Fruit fly (Drosophila melanogaster) whole organism, embryonic: ENCODE measurements around the gene CG1575.
A peak's percentile ranks its signal among the peaks of the same experiment; 100 is the strongest.

Experiments used
- Aef1 ChIP-seq: fragments of 200-800 bp; sonication (Bioruptor generic); IDR thresholded peaks from 3 replicates; pipeline ENCODE4 v1.3.6; 2022; ENCODE audit warnings: missing biosample characterization, missing genetic modification characterization
- Bdp1 ChIP-seq: fragments of 200-800 bp; sonication (Bioruptor generic); optimal IDR thresholded peaks from 3 replicates; lab custom pipeline; 2016; ENCODE audit warnings: missing biosample characterization, missing genetic modification characterization
- C15 ChIP-seq: fragments of 200-800 bp; sonication (Bioruptor generic); IDR thresholded peaks from 3 replicates; pipeline ENCODE4 v1.3.6; 2022; ENCODE audit warnings: missing biosample characterization, missing genetic modification characterization
- CG10147 ChIP-seq: fragments of 200-800 bp; sonication (Bioruptor generic); optimal IDR thresholded peaks from 2 replicates; lab custom pipeline; 2019; ENCODE audit warnings: missing biosample characterization, mild to moderate bottlenecking, missing genetic modification characterization, moderate library complexity
- CG10654 ChIP-seq: fragments of 200-800 bp; sonication (Bioruptor generic); optimal IDR thresholded peaks from 2 replicates; lab custom pipeline; 2016; ENCODE audit warnings: missing biosample characterization, missing genetic modification characterization
- CG11695 ChIP-seq: fragments of 200-800 bp; sonication (Bioruptor generic); IDR thresholded peaks from 3 replicates; pipeline ENCODE4 v1.3.6; 2022; ENCODE audit warnings: missing biosample characterization, missing genetic modification characterization
- CG11696 ChIP-seq: fragments of 200-800 bp; sonication (Bioruptor generic); IDR thresholded peaks from 2 replicates; pipeline ENCODE4 v1.3.6; 2022; ENCODE audit warnings: missing biosample characterization, missing genetic modification characterization
- CG13624 ChIP-seq: fragments of 200-800 bp; sonication (Bioruptor generic); optimal IDR thresholded peaks from 2 replicates; lab custom pipeline; 2016; ENCODE audit warnings: missing biosample characterization, missing genetic modification characterization
- CG16815 ChIP-seq: fragments of 200-800 bp; sonication (Bioruptor generic); optimal IDR thresholded peaks from 3 replicates; lab custom pipeline; 2017; ENCODE audit warnings: missing biosample characterization, mild to moderate bottlenecking, missing genetic modification characterization
- CG3065 ChIP-seq: fragments of 200-800 bp; sonication (Bioruptor generic); optimal IDR thresholded peaks from 2 replicates; lab custom pipeline; 2016; ENCODE audit warnings: missing biosample characterization, missing genetic modification characterization
- CG31388 ChIP-seq: fragments of 200-800 bp; sonication (Bioruptor generic); optimal IDR thresholded peaks from 2 replicates; lab custom pipeline; 2016; ENCODE audit warnings: missing biosample characterization, missing genetic modification characterization
- CG31441 ChIP-seq: fragments of 200-800 bp; sonication (Bioruptor generic); IDR thresholded peaks from 2 replicates; pipeline ENCODE4 v1.3.6; 2022; ENCODE audit warnings: missing biosample characterization, missing genetic modification characterization
- CG42726 ChIP-seq: fragments of 200-800 bp; sonication (Bioruptor generic); IDR thresholded peaks from 2 replicates; pipeline ENCODE4 v1.3.6; 2022; ENCODE audit warnings: missing biosample characterization, missing genetic modification characterization; ENCODE audit not compliant: partially characterized antibody
- CG6175 ChIP-seq: fragments of 200-800 bp; sonication (Bioruptor generic); IDR thresholded peaks from 3 replicates; pipeline ENCODE4 v1.3.6; 2022; ENCODE audit warnings: missing biosample characterization, missing genetic modification characterization
- CG6791 ChIP-seq: fragments of 200-800 bp; sonication (Bioruptor generic); IDR thresholded peaks from 3 replicates; pipeline ENCODE4 v1.3.6; 2022; ENCODE audit warnings: missing biosample characterization, missing genetic modification characterization; ENCODE audit not compliant: partially characterized antibody
- CG7357 ChIP-seq: fragments of 200-800 bp; sonication (Bioruptor generic); IDR thresholded peaks from 3 replicates; pipeline ENCODE4 v1.3.6; 2022; ENCODE audit warnings: missing biosample characterization, missing genetic modification characterization
- CG7987 ChIP-seq: fragments of 200-800 bp; sonication (Bioruptor generic); optimal IDR thresholded peaks from 2 replicates; lab custom pipeline; 2018; ENCODE audit warnings: missing biosample characterization, mild to moderate bottlenecking, missing genetic modification characterization, moderate library complexity
- Camta ChIP-seq: fragments of 200-800 bp; sonication (Bioruptor generic); optimal IDR thresholded peaks from 2 replicates; lab custom pipeline; 2016; ENCODE audit warnings: missing biosample characterization, missing genetic modification characterization
- Dip3 ChIP-seq: fragments of 200-800 bp; sonication (Bioruptor generic); optimal IDR thresholded peaks from 3 replicates; lab custom pipeline; 2016; ENCODE audit warnings: missing biosample characterization, missing genetic modification characterization
- Drgx ChIP-seq: fragments of 200-800 bp; sonication (Bioruptor generic); IDR thresholded peaks from 2 replicates; pipeline ENCODE4 v1.3.6; 2022; ENCODE audit warnings: missing biosample characterization, missing genetic modification characterization
- HHEX ChIP-seq: fragments of 200-800 bp; sonication (Bioruptor generic); optimal IDR thresholded peaks from 3 replicates; lab custom pipeline; 2017; ENCODE audit warnings: missing biosample characterization, mild to moderate bottlenecking, missing genetic modification characterization, missing genetic modification reagents
- Hey ChIP-seq: fragments of 200-800 bp; sonication (Bioruptor generic); optimal IDR thresholded peaks from 3 replicates; lab custom pipeline; 2018; ENCODE audit warnings: missing biosample characterization, mild to moderate bottlenecking, missing genetic modification characterization
- Hr51 ChIP-seq, 2 experiments: fragments of 200-800 bp; sonication (Bioruptor generic); optimal IDR thresholded peaks; 2 replicates in 1 of 2; 3 replicates in 1 of 2; lab custom pipeline; 2016 to 2018; ENCODE audit warnings: missing biosample characterization in 2 of 2, missing genetic modification characterization in 2 of 2, mild to moderate bottlenecking in 1 of 2, moderate library complexity in 1 of 2
- Hr78 ChIP-seq, 2 experiments: fragments of 200-800 bp in 1 of 2; fragments of >200 bp in 1 of 2; sonication (Bioruptor generic) in 1 of 2; optimal IDR thresholded peaks; 2 replicates each; lab custom pipeline; 2017 to 2019; ENCODE audit warnings: missing biosample characterization in 2 of 2, missing genetic modification characterization in 2 of 2, mild to moderate bottlenecking in 1 of 2, moderate library complexity in 1 of 2
- MBD-R2 ChIP-seq: fragments of 200-800 bp; sonication (Bioruptor generic); IDR thresholded peaks from 2 replicates; pipeline ENCODE4 v1.3.6; 2022; ENCODE audit warnings: missing biosample characterization, missing genetic modification characterization
- Nf-YA ChIP-seq: fragments of 200-800 bp; sonication (Bioruptor generic); IDR thresholded peaks from 2 replicates; pipeline ENCODE4 v1.3.6; 2022; ENCODE audit warnings: missing biosample characterization, missing genetic modification characterization
- Opbp ChIP-seq: fragments of 200-800 bp; sonication (Bioruptor generic); IDR thresholded peaks from 3 replicates; pipeline ENCODE4 v1.3.6; 2022; ENCODE audit warnings: missing biosample characterization, missing genetic modification characterization; ENCODE audit not compliant: partially characterized antibody
- Poxn ChIP-seq: fragments of 200-800 bp; sonication (Bioruptor generic); IDR thresholded peaks from 2 replicates; pipeline ENCODE4 v1.3.6; 2022; ENCODE audit warnings: missing biosample characterization, missing genetic modification characterization
- Side ChIP-seq: fragments of 200-800 bp; sonication (Bioruptor generic); optimal IDR thresholded peaks from 2 replicates; lab custom pipeline; 2016; ENCODE audit warnings: missing biosample characterization, missing genetic modification characterization
- Sry-β ChIP-seq: fragments of 200-800 bp; sonication (Bioruptor generic); optimal IDR thresholded peaks from 2 replicates; lab custom pipeline; 2018; ENCODE audit warnings: missing biosample characterization, mild to moderate bottlenecking, missing genetic modification characterization, moderate library complexity
- TFAM ChIP-seq: fragments of 200-800 bp; sonication (Bioruptor generic); optimal IDR thresholded peaks from 2 replicates; lab custom pipeline; 2017; ENCODE audit warnings: missing biosample characterization, missing genetic modification characterization, inconsistent platforms
- bcd ChIP-seq: fragments of 200-800 bp; sonication (Bioruptor generic); optimal IDR thresholded peaks from 2 replicates; lab custom pipeline; 2017; ENCODE audit warnings: missing biosample characterization, mild to moderate bottlenecking, missing genetic modification characterization
- btn ChIP-seq: fragments of 200-800 bp; sonication (Bioruptor generic); optimal IDR thresholded peaks from 2 replicates; lab custom pipeline; 2016; ENCODE audit warnings: missing biosample characterization, missing genetic modification characterization
- cg ChIP-seq: fragments of 200-800 bp; sonication (Bioruptor generic); optimal IDR thresholded peaks from 3 replicates; lab custom pipeline; 2019; ENCODE audit warnings: missing biosample characterization, mild to moderate bottlenecking, missing genetic modification characterization, moderate library complexity
- ems ChIP-seq: fragments of 200-800 bp; sonication (Bioruptor generic); optimal IDR thresholded peaks from 3 replicates; lab custom pipeline; 2016; ENCODE audit warnings: missing biosample characterization, missing genetic modification characterization
- hkb ChIP-seq, 2 experiments: fragments of 200-800 bp in 1 of 2; fragments of >200 bp in 1 of 2; sonication (Bioruptor generic) in 1 of 2; IDR thresholded peaks in 1 of 2; optimal IDR thresholded peaks in 1 of 2; 2 replicates each; pipeline versions ENCODE4 v1.3.6 to Lab custom; 2017 to 2022; ENCODE audit warnings: missing biosample characterization in 1 of 2, missing genetic modification characterization in 1 of 2
- lmd ChIP-seq: fragments of 200-800 bp; sonication (Bioruptor generic); IDR thresholded peaks from 2 replicates; pipeline ENCODE4 v1.3.6; 2022; ENCODE audit warnings: missing biosample characterization, missing genetic modification characterization
- luna ChIP-seq: fragments of 200-800 bp; sonication (Bioruptor generic); optimal IDR thresholded peaks from 2 replicates; lab custom pipeline; 2016; ENCODE audit warnings: missing biosample characterization, missing genetic modification characterization
- nmo ChIP-seq: fragments of 200-800 bp; sonication (Bioruptor generic); optimal IDR thresholded peaks from 2 replicates; lab custom pipeline; 2018; ENCODE audit warnings: missing biosample characterization, mild to moderate bottlenecking, missing genetic modification characterization, moderate library complexity
- nom ChIP-seq: fragments of 200-800 bp; sonication (Bioruptor generic); optimal IDR thresholded peaks from 2 replicates; lab custom pipeline; 2017; ENCODE audit warnings: missing biosample characterization, missing genetic modification characterization, mild to moderate bottlenecking, moderate library complexity, missing genetic modification reagents
- onecut ChIP-seq: fragments of 200-800 bp; sonication (Bioruptor generic); IDR thresholded peaks from 2 replicates; pipeline ENCODE4 v1.3.6; 2022; ENCODE audit warnings: missing biosample characterization, missing genetic modification characterization
- org-1 ChIP-seq: fragments of 200-800 bp; sonication (Bioruptor generic); optimal IDR thresholded peaks from 2 replicates; lab custom pipeline; 2017; ENCODE audit warnings: missing biosample characterization, missing genetic modification characterization
- p53 ChIP-seq: fragments of 200-800 bp; sonication (Bioruptor generic); optimal IDR thresholded peaks from 2 replicates; lab custom pipeline; 2016; ENCODE audit warnings: missing biosample characterization, missing genetic modification characterization
- row ChIP-seq: fragments of 200-800 bp; sonication (Bioruptor generic); IDR thresholded peaks from 3 replicates; pipeline ENCODE4 v1.3.6; 2022; ENCODE audit warnings: missing biosample characterization, missing genetic modification characterization
- schlank ChIP-seq: fragments of 200-800 bp; sonication (Bioruptor generic); optimal IDR thresholded peaks from 2 replicates; lab custom pipeline; 2018; ENCODE audit warnings: missing biosample characterization, mild to moderate bottlenecking, missing genetic modification characterization
- toy ChIP-seq: fragments of 200-800 bp; sonication (Bioruptor generic); IDR thresholded peaks from 2 replicates; pipeline ENCODE4 v1.3.6; 2022; ENCODE audit warnings: missing biosample characterization, missing genetic modification characterization
- tup ChIP-seq: fragments of 200-800 bp; sonication (Bioruptor generic); optimal IDR thresholded peaks from 2 replicates; lab custom pipeline; 2016; ENCODE audit warnings: missing biosample characterization, mild to moderate bottlenecking, missing genetic modification characterization, moderate library complexity
- wor ChIP-seq: fragments of 200-800 bp; sonication (Bioruptor generic); IDR thresholded peaks from 2 replicates; pipeline ENCODE4 v1.3.6; 2022; ENCODE audit warnings: missing biosample characterization, missing genetic modification characterization

Gene CG1575

DNA sequence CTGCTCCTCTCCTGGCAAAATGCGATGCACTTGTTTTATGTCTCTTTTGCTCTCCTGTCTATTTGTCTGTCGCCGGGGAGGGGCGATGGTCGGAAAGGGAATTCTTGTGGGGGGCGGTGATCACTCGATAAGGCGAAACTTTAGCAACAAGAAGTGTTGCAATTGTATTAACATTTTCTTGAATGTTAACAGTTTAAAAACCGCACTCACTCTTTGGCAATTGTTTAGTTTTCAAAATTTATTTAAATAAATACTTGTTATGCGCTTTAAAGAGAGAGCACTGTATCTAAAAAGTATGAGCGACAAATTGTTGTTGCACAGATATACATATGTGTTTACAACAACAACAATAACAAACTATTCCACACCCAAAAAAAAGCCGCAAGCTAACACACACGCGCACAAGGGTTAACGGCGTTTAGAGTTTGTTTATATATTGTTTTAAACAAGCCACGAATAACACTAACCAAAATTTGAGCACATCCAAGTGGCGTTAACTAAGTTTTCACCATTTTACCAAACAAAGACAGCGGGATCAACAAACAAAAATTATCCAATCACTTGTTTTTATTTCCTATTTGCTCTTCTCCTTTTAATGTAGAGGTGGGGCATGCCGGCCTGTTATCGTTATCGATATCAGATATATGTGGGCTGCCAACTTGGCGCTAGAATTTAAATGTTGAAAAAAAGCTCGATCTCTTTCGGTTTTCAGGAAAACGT, 15.2 kb upstream of the CG1575 start, which contains the start of gene CG2258 (continued):
- TF ChIP-seq CG6791 (GFP tag; lab: Robert Waterston, UW): no peak
- no peak for TF ChIP-seq Opbp (GFP tag; lab: Robert Waterston, UW)
- TF ChIP-seq ems (GFP tag; lab: Kevin White, UChicago): peak; percentile 73
- TF ChIP-seq schlank (tag; lab: Kevin White, UChicago): peak; percentile 59
- TF ChIP-seq Dip3 (GFP tag; lab: Kevin White, UChicago): peak; percentile 77
- TF ChIP-seq Aef1 (GFP tag; lab: Robert Waterston, UW): peak; percentile 87
- peak; percentile 74; the same call in 1 of the 3 replicates for TF ChIP-seq CG6175 (GFP tag; lab: Robert Waterston, UW)
- TF ChIP-seq Sry-β (GFP tag; lab: Kevin White, UChicago): peak; percentile 10
- TF ChIP-seq row: peak; percentile 93
- peak; percentile 91 for TF ChIP-seq lmd (GFP tag; lab: Robert Waterston, UW)
- TF ChIP-seq MBD-R2 (GFP tag; lab: Robert Waterston, UW): peak; percentile 68; the same call in 1 of the 2 replicates
- TF ChIP-seq C15 (GFP tag; lab: Robert Waterston, UW): peak; percentile 66; the same call in 1 of the 3 replicates
- TF ChIP-seq Hr51 (GFP tag; optimal IDR thresholded peaks at IDR 0.05; lab: Kevin White, UChicago): peak; percentile 44 to 85
- no peak for TF ChIP-seq hkb (optimal IDR thresholded peaks at IDR 0.05; lab: Kevin White, UChicago)
- TF ChIP-seq hkb (GFP tag; IDR thresholded peaks at IDR 0.05; lab: Robert Waterston, UW): peak; percentile 93
- peak; percentile 48 for TF ChIP-seq Hey (tag; lab: Kevin White, UChicago)
- peak; percentile 65 for TF ChIP-seq CG13624 (GFP tag; lab: Kevin White, UChicago)
- no peak for TF ChIP-seq Camta
- TF ChIP-seq toy (GFP tag; lab: Robert Waterston, UW): peak; percentile 73
- peak; percentile 89 for TF ChIP-seq nmo
- TF ChIP-seq CG10654 (GFP tag; lab: Kevin White, UChicago): peak; percentile 80
- no peak for TF ChIP-seq luna
- TF ChIP-seq CG11696 (GFP tag; lab: Robert Waterston, UW): peak; percentile 70
- peak; percentile 60; the same call in 1 of the 3 replicates for TF ChIP-seq CG7357 (GFP tag; lab: Robert Waterston, UW)
- TF ChIP-seq CG10147 (GFP tag; lab: Kevin White, UChicago): peak; percentile 75
- TF ChIP-seq btn (GFP tag; lab: Kevin White, UChicago): peak; percentile 69
- peak; percentile 96 for TF ChIP-seq Drgx (GFP tag; lab: Robert Waterston, UW)
- TF ChIP-seq wor (GFP tag; lab: Robert Waterston, UW): peak; percentile 81
- TF ChIP-seq Hr78 (GFP tag; optimal IDR thresholded peaks at IDR 0.05; lab: Kevin White, UChicago): peak in 1 of 2 experiments; percentile 63
- TF ChIP-seq CG3065 (GFP tag; lab: Kevin White, UChicago): peak; percentile 37
- peak; percentile 89 for TF ChIP-seq CG31441 (GFP tag; lab: Robert Waterston, UW)
- TF ChIP-seq CG11695 (GFP tag; lab: Robert Waterston, UW): peak; percentile 80
- TF ChIP-seq CG7987 (GFP tag; lab: Kevin White, UChicago): peak; percentile 46
- peak; percentile 58 for TF ChIP-seq tup (GFP tag; lab: Kevin White, UChicago)
- peak; percentile 85 for TF ChIP-seq HHEX (GFP tag; lab: Kevin White, UChicago)
- TF ChIP-seq nom (GFP tag; lab: Kevin White, UChicago): peak; percentile 83
- TF ChIP-seq cg (GFP tag; lab: Kevin White, UChicago): peak; percentile 59
- TF ChIP-seq CG16815 (GFP tag; lab: Kevin White, UChicago): peak; percentile 67
- peak; percentile 47 for TF ChIP-seq org-1 (GFP tag; lab: Kevin White, UChicago)
- peak; percentile 74 for TF ChIP-seq bcd (GFP tag; lab: Kevin White, UChicago)
- TF ChIP-seq Nf-YA (GFP tag; lab: Robert Waterston, UW): peak; percentile 66
- TF ChIP-seq CG31388: peak; percentile 68
- TF ChIP-seq Side (GFP tag; lab: Kevin White, UChicago): no peak
- no peak for TF ChIP-seq CG42726
- peak; percentile 45 for TF ChIP-seq Bdp1 (GFP tag; lab: Kevin White, UChicago)
- peak; percentile 37; the same call in 1 of the 2 replicates for TF ChIP-seq Poxn (GFP tag; lab: Robert Waterston, UW)
- TF ChIP-seq p53 (GFP tag; lab: Kevin White, UChicago): no peak
- TF ChIP-seq TFAM (GFP tag; lab: Kevin White, UChicago): peak; percentile 7
- TF ChIP-seq onecut (GFP tag; lab: Robert Waterston, UW): peak; percentile 53; the same call in 1 of the 2 replicates
